Worm (Caenorhabditis elegans) whole organism, late embryonic: ENCODE results near the gene vps-36.

Source experiments
- nhr-11 ChIP-seq: fragments of 150-350 bp; optimal IDR thresholded peaks from 2 replicates; lab custom pipeline; 2014; ENCODE audit warnings: missing biosample characterization, missing genetic modification characterization

Gene vps-36

ce11 chrV:10909071-10909470 is 51.4 kb downstream of the vps-36 start, which contains the start of gene zzz-1 (continued):
- TF ChIP-seq nhr-11 (tag; lab: Kevin White, UChicago): no peak
